Fruit fly (Drosophila melanogaster) whole organism, embryonic: ENCODE results near the gene TotA.

Source experiments
- Adf1 ChIP-seq: fragments of 200-800 bp; sonication (Bioruptor generic); IDR thresholded peaks from 2 replicates; pipeline ENCODE4 v1.3.6; 2022; ENCODE audit warnings: missing biosample characterization, missing genetic modification characterization
- CG10147 ChIP-seq: fragments of 200-800 bp; sonication (Bioruptor generic); optimal IDR thresholded peaks from 2 replicates; lab custom pipeline; 2019; ENCODE audit warnings: missing biosample characterization, mild to moderate bottlenecking, missing genetic modification characterization, moderate library complexity
- CG10267 ChIP-seq: fragments of 200-800 bp; sonication (Bioruptor generic); optimal IDR thresholded peaks from 2 replicates; lab custom pipeline; 2018; ENCODE audit warnings: missing biosample characterization, mild to moderate bottlenecking, missing genetic modification characterization, moderate library complexity
- CG12104 ChIP-seq: fragments of 200-800 bp; sonication (Bioruptor generic); optimal IDR thresholded peaks from 3 replicates; lab custom pipeline; 2016; ENCODE audit warnings: missing biosample characterization, missing genetic modification characterization
- CG1647 ChIP-seq: fragments of 200-800 bp; sonication (Bioruptor generic); optimal IDR thresholded peaks from 3 replicates; lab custom pipeline; 2016; ENCODE audit warnings: missing biosample characterization, missing genetic modification characterization
- CG17385 ChIP-seq: fragments of 200-800 bp; sonication (Bioruptor generic); optimal IDR thresholded peaks from 3 replicates; lab custom pipeline; 2018; ENCODE audit warnings: missing biosample characterization, mild to moderate bottlenecking, missing genetic modification characterization
- CG18764 ChIP-seq: fragments of 200-800 bp; sonication (Bioruptor generic); optimal IDR thresholded peaks from 3 replicates; lab custom pipeline; 2016; ENCODE audit warnings: missing biosample characterization, missing genetic modification characterization
- CG33213 ChIP-seq: fragments of 200-800 bp; sonication (Bioruptor generic); optimal IDR thresholded peaks from 3 replicates; lab custom pipeline; 2016; ENCODE audit warnings: missing biosample characterization, missing genetic modification characterization
- CG3407 ChIP-seq: fragments of 200-800 bp; sonication (Bioruptor generic); optimal IDR thresholded peaks from 2 replicates; lab custom pipeline; 2018; ENCODE audit warnings: missing biosample characterization, mild to moderate bottlenecking, missing genetic modification characterization
- CG43689 ChIP-seq: fragments of 200-800 bp; sonication (Bioruptor generic); IDR thresholded peaks from 2 replicates; pipeline ENCODE4 v1.3.6; 2022; ENCODE audit warnings: missing biosample characterization, missing genetic modification characterization
- CG4707 ChIP-seq: fragments of 200-800 bp; sonication (Bioruptor generic); optimal IDR thresholded peaks from 2 replicates; lab custom pipeline; 2018; ENCODE audit warnings: missing biosample characterization, mild to moderate bottlenecking, missing genetic modification characterization, moderate library complexity
- CG6854 ChIP-seq: fragments of 200-800 bp; sonication (Bioruptor generic); optimal IDR thresholded peaks from 3 replicates; lab custom pipeline; 2017; ENCODE audit warnings: missing biosample characterization, mild to moderate bottlenecking, missing genetic modification characterization
- CG7839 ChIP-seq: fragments of 200-800 bp; sonication (Bioruptor generic); optimal IDR thresholded peaks from 3 replicates; lab custom pipeline; 2018; ENCODE audit warnings: missing biosample characterization, mild to moderate bottlenecking, missing genetic modification characterization, moderate library complexity
- CG8089 ChIP-seq: fragments of 200-800 bp; sonication (Bioruptor generic); optimal IDR thresholded peaks from 3 replicates; lab custom pipeline; 2016; ENCODE audit warnings: missing biosample characterization, missing genetic modification characterization
- CG8478 ChIP-seq: fragments of >200 bp; optimal IDR thresholded peaks from 2 replicates; lab custom pipeline; 2018
- CrebB ChIP-seq: fragments of 200-800 bp; sonication (Bioruptor generic); optimal IDR thresholded peaks from 3 replicates; lab custom pipeline; 2018; ENCODE audit warnings: missing biosample characterization, mild to moderate bottlenecking, missing genetic modification characterization
- Dfd ChIP-seq, 2 experiments: fragments of >200 bp; optimal IDR thresholded peaks; 2 replicates each; lab custom pipeline; 2017; ENCODE audit warnings: missing biosample characterization in 2 of 2, missing genetic modification characterization in 2 of 2
- Dp ChIP-seq: fragments of 200-800 bp; sonication (Bioruptor generic); optimal IDR thresholded peaks from 2 replicates; lab custom pipeline; 2018; ENCODE audit warnings: missing biosample characterization, mild to moderate bottlenecking, missing genetic modification characterization, moderate library complexity
- E2f1 ChIP-seq: fragments of 200-800 bp; sonication (Bioruptor generic); IDR thresholded peaks from 2 replicates; pipeline ENCODE4 v1.3.6; 2022; ENCODE audit warnings: missing biosample characterization, missing genetic modification characterization
- HHEX ChIP-seq: fragments of 200-800 bp; sonication (Bioruptor generic); optimal IDR thresholded peaks from 3 replicates; lab custom pipeline; 2017; ENCODE audit warnings: missing biosample characterization, mild to moderate bottlenecking, missing genetic modification characterization, missing genetic modification reagents
- Hr3 ChIP-seq: fragments of 200-800 bp; sonication (Bioruptor generic); optimal IDR thresholded peaks from 3 replicates; lab custom pipeline; 2016; ENCODE audit warnings: missing biosample characterization, missing genetic modification characterization
- MESR4 ChIP-seq: fragments of 200-800 bp; sonication (Bioruptor generic); optimal IDR thresholded peaks from 2 replicates; lab custom pipeline; 2018; ENCODE audit warnings: missing biosample characterization, mild to moderate bottlenecking, missing genetic modification characterization, moderate library complexity
- Neu2 ChIP-seq: fragments of 200-800 bp; sonication (Bioruptor generic); optimal IDR thresholded peaks from 3 replicates; lab custom pipeline; 2016; ENCODE audit warnings: missing biosample characterization, missing genetic modification characterization, borderline replicate concordance
- Nf-YC ChIP-seq: fragments of 200-800 bp; optimal IDR thresholded peaks from 3 replicates; lab custom pipeline; 2019; ENCODE audit warnings: missing biosample characterization, mild to moderate bottlenecking, missing genetic modification characterization, moderate library complexity
- Oli ChIP-seq: fragments of 200-800 bp; sonication (Bioruptor generic); optimal IDR thresholded peaks from 2 replicates; lab custom pipeline; 2018; ENCODE audit warnings: missing biosample characterization, mild to moderate bottlenecking, missing genetic modification characterization, moderate library complexity
- Pdp1 ChIP-seq, 2 experiments: fragments of 200-800 bp; sonication (Bioruptor generic); optimal IDR thresholded peaks; 3 replicates each; lab custom pipeline; 2016; ENCODE audit warnings: missing biosample characterization in 2 of 2, missing genetic modification characterization in 2 of 2, mild to moderate bottlenecking in 1 of 2, moderate library complexity in 1 of 2
- Usf ChIP-seq: fragments of 200-800 bp; sonication (Bioruptor generic); optimal IDR thresholded peaks from 2 replicates; lab custom pipeline; 2017; ENCODE audit warnings: missing genotype, missing biosample characterization, missing genetic modification characterization
- ab ChIP-seq: fragments of 200-800 bp; sonication (Bioruptor generic); optimal IDR thresholded peaks from 2 replicates; lab custom pipeline; 2016; ENCODE audit warnings: missing biosample characterization, missing genetic modification characterization
- ap ChIP-seq: fragments of 200-800 bp; sonication (Bioruptor generic); IDR thresholded peaks from 2 replicates; pipeline ENCODE4 v1.3.6; 2022; ENCODE audit warnings: missing biosample characterization, missing genetic modification characterization
- ara ChIP-seq: fragments of 200-800 bp; sonication (Bioruptor generic); IDR thresholded peaks from 2 replicates; pipeline ENCODE4 v1.3.6; 2022; ENCODE audit warnings: missing biosample characterization, missing genetic modification characterization
- bigmax ChIP-seq: fragments of 200-800 bp; sonication (Bioruptor generic); optimal IDR thresholded peaks from 2 replicates; lab custom pipeline; 2018; ENCODE audit warnings: missing biosample characterization, mild to moderate bottlenecking, missing genetic modification characterization
- cato ChIP-seq: fragments of 200-800 bp; sonication (Bioruptor generic); optimal IDR thresholded peaks from 2 replicates; lab custom pipeline; 2016; ENCODE audit warnings: missing biosample characterization, missing genetic modification characterization, borderline replicate concordance
- danr ChIP-seq: fragments of 200-800 bp; sonication (Bioruptor generic); IDR thresholded peaks from 2 replicates; pipeline ENCODE4 v1.3.6; 2022; ENCODE audit warnings: missing biosample characterization, missing genetic modification characterization
- gce ChIP-seq: fragments of 200-800 bp; sonication (Bioruptor generic); IDR thresholded peaks from 3 replicates; pipeline ENCODE4 v1.3.6; 2022; ENCODE audit warnings: missing biosample characterization, missing genetic modification characterization
- grau ChIP-seq: fragments of 200-800 bp; optimal IDR thresholded peaks from 3 replicates; lab custom pipeline; 2019; ENCODE audit warnings: missing biosample characterization, mild to moderate bottlenecking, missing genetic modification characterization, moderate library complexity
- grn ChIP-seq: fragments of 200-800 bp; sonication (Bioruptor generic); optimal IDR thresholded peaks from 3 replicates; lab custom pipeline; 2017; ENCODE audit warnings: missing biosample characterization, missing genetic modification characterization
- inv ChIP-seq: fragments of 200-800 bp; sonication (Bioruptor generic); IDR thresholded peaks from 2 replicates; pipeline ENCODE4 v1.3.6; 2022; ENCODE audit warnings: missing biosample characterization, missing genetic modification characterization; ENCODE audit not compliant: partially characterized antibody
- jumu ChIP-seq: fragments of 200-800 bp; sonication (Bioruptor generic); optimal IDR thresholded peaks from 3 replicates; lab custom pipeline; 2016; ENCODE audit warnings: missing biosample characterization, missing genetic modification characterization
- ken ChIP-seq: fragments of 200-800 bp; sonication (Bioruptor generic); IDR thresholded peaks from 3 replicates; pipeline ENCODE4 v1.3.6; 2022; ENCODE audit warnings: missing biosample characterization, missing genetic modification characterization
- mam ChIP-seq: fragments of 200-800 bp; sonication (Bioruptor generic); optimal IDR thresholded peaks from 3 replicates; lab custom pipeline; 2016; ENCODE audit warnings: missing biosample characterization, missing genetic modification characterization
- nau ChIP-seq: fragments of 200-800 bp; sonication (Bioruptor generic); optimal IDR thresholded peaks from 3 replicates; lab custom pipeline; 2017; ENCODE audit warnings: missing biosample characterization, mild to moderate bottlenecking, missing genetic modification characterization, missing genetic modification reagents
- nerfin-1 ChIP-seq: fragments of 200-800 bp; sonication (Bioruptor generic); optimal IDR thresholded peaks from 3 replicates; lab custom pipeline; 2019; ENCODE audit warnings: missing biosample characterization, mild to moderate bottlenecking, missing genetic modification characterization, moderate library complexity
- rib ChIP-seq: fragments of 200-800 bp; sonication (Bioruptor generic); IDR thresholded peaks from 2 replicates; pipeline ENCODE4 v1.3.6; 2022; ENCODE audit warnings: missing biosample characterization, missing genetic modification characterization
- row ChIP-seq: fragments of 200-800 bp; sonication (Bioruptor generic); IDR thresholded peaks from 3 replicates; pipeline ENCODE4 v1.3.6; 2022; ENCODE audit warnings: missing biosample characterization, missing genetic modification characterization
- scrt ChIP-seq: fragments of 200-800 bp; sonication (Bioruptor generic); optimal IDR thresholded peaks from 2 replicates; lab custom pipeline; 2018; ENCODE audit warnings: missing biosample characterization, mild to moderate bottlenecking, missing genetic modification characterization, moderate library complexity
- sim ChIP-seq: fragments of 200-800 bp; sonication (Bioruptor generic); IDR thresholded peaks from 2 replicates; pipeline ENCODE4 v1.3.6; 2022; ENCODE audit warnings: missing biosample characterization, missing genetic modification characterization
- stwl ChIP-seq: fragments of 200-800 bp; sonication (Bioruptor generic); optimal IDR thresholded peaks from 3 replicates; lab custom pipeline; 2018; ENCODE audit warnings: missing biosample characterization, mild to moderate bottlenecking, missing genetic modification characterization, moderate library complexity
- tin ChIP-seq: fragments of 200-800 bp; sonication (Bioruptor generic); optimal IDR thresholded peaks from 3 replicates; lab custom pipeline; 2016; ENCODE audit warnings: missing biosample characterization, missing genetic modification characterization
- trem ChIP-seq: fragments of 200-800 bp; optimal IDR thresholded peaks from 3 replicates; lab custom pipeline; 2019; ENCODE audit warnings: missing biosample characterization, mild to moderate bottlenecking, missing genetic modification characterization, moderate library complexity
- yki ChIP-seq: fragments of >200 bp; optimal IDR thresholded peaks from 3 replicates; lab custom pipeline; 2018

The TotA gene

DNA sequence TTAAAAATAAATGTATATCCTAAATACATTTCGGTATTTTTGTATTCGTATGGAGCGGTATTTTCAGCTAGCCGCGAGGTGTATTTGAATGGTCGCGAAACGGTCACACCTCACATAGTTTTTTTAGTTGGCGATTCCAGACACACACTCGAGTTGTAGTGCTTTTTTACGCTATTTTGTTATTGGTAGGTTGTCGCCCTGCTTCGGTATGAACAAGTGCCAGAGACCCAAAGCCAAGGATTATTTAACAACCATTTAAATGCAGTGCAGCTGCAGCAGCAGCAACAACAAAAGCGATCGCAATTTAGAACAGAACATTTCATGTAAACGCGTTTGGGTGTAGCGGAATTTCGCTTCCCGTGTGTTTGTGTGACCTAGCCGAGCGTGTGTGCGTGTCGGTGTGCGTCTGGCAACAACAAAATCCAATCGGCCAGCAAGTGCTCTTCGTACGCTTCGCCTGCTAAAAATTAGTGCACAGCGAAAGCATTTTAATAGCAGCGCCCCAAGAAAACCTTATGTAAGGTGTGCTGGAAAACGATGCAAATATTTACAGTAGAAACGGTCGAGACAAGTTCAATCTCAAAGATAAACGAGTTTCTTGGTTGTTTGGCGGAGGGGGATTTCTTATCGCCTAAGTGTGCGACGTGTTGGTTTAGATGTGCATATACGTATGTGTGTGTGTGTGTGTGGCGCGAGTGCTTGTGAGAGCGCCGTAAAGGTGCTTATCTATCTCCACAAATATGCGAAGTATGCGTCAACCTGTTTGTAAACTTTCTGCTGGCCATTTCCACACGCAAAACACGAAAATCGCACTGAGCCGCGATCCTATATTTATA is 37.9 kb upstream of the TotA start, which contains the start of gene Synd (continued):
- TF ChIP-seq CG3407 (GFP tag; lab: Kevin White, UChicago), result no peak
- TF ChIP-seq CG18764 (GFP tag; lab: Kevin White, UChicago), result no peak
- peak; percentile 92 for TF ChIP-seq MESR4 (GFP tag; lab: Kevin White, UChicago)
- no peak for TF ChIP-seq gce (GFP tag; lab: Robert Waterston, UW)
- TF ChIP-seq CG43689 (GFP tag; lab: Robert Waterston, UW), result no peak
- TF ChIP-seq grau (tag; lab: Kevin White, UChicago), result peak; percentile 17
- no peak for TF ChIP-seq ara (GFP tag; lab: Robert Waterston, UW)
- no peak for TF ChIP-seq Hr3 (GFP tag; lab: Kevin White, UChicago)
- TF ChIP-seq E2f1, result no peak
- no peak for TF ChIP-seq danr (GFP tag; lab: Robert Waterston, UW)
- TF ChIP-seq mam (GFP tag; lab: Kevin White, UChicago), result no peak
- no peak for TF ChIP-seq CG1647
- peak; percentile 40 for TF ChIP-seq stwl (tag; lab: Kevin White, UChicago)
- TF ChIP-seq tin (GFP tag; lab: Kevin White, UChicago), result no peak
- TF ChIP-seq grn (GFP tag; lab: Kevin White, UChicago), result peak; percentile 28
- peak; percentile 33 for TF ChIP-seq trem
- TF ChIP-seq ab (GFP tag; lab: Kevin White, UChicago), result no peak
- no peak for TF ChIP-seq CG33213 (GFP tag; lab: Kevin White, UChicago)
- TF ChIP-seq Pdp1 (GFP tag; optimal IDR thresholded peaks at IDR 0.05; lab: Kevin White, UChicago), result peak in 1 of 2 experiments; percentile 91
- peak; percentile 54 for TF ChIP-seq CG10147
- TF ChIP-seq CG4707 (GFP tag; lab: Kevin White, UChicago), result no peak
- TF ChIP-seq rib (GFP tag; lab: Robert Waterston, UW), result no peak; the same call in 1 of the 2 replicates
- TF ChIP-seq bigmax (GFP tag; lab: Kevin White, UChicago), result no peak
- TF ChIP-seq inv, result no peak
- no peak for TF ChIP-seq CG7839 (tag; lab: Kevin White, UChicago)
- TF ChIP-seq Usf, result no peak
- no peak for TF ChIP-seq ap (GFP tag; lab: Robert Waterston, UW)
- peak; percentile 20 for TF ChIP-seq CG17385 (GFP tag; lab: Kevin White, UChicago)
- peak; percentile 31 for TF ChIP-seq CrebB (tag; lab: Kevin White, UChicago)
- no peak for TF ChIP-seq jumu (GFP tag; lab: Kevin White, UChicago)
- TF ChIP-seq Adf1 (GFP tag; lab: Robert Waterston, UW), result peak; percentile 8; the same call in 1 of the 2 replicates
- peak; percentile 32 for TF ChIP-seq CG10267 (tag; lab: Kevin White, UChicago)
- TF ChIP-seq CG8089 (GFP tag; lab: Kevin White, UChicago), result no peak
- peak; percentile 84 for TF ChIP-seq CG8478 (lab: Kevin White, UChicago)
- TF ChIP-seq yki (lab: Kevin White, UChicago), result no peak
- no peak for TF ChIP-seq CG6854 (GFP tag; lab: Kevin White, UChicago)
- TF ChIP-seq Neu2 (GFP tag; lab: Kevin White, UChicago), result no peak
- TF ChIP-seq HHEX (GFP tag; lab: Kevin White, UChicago), result no peak
- peak; percentile 99 for TF ChIP-seq nerfin-1 (tag; lab: Kevin White, UChicago)
- TF ChIP-seq Oli (tag; lab: Kevin White, UChicago), result no peak
- peak; percentile 41 for TF ChIP-seq Nf-YC (tag; lab: Kevin White, UChicago)
- no peak for TF ChIP-seq Dfd (GFP tag; optimal IDR thresholded peaks at IDR 0.05; lab: Kevin White, UChicago)
- TF ChIP-seq ken (GFP tag; lab: Robert Waterston, UW), result no peak
- peak; percentile 9 for TF ChIP-seq scrt (GFP tag; lab: Kevin White, UChicago)
- TF ChIP-seq row, result peak; percentile 46; the same call in 2 of the 3 replicates
- peak; percentile 1 for TF ChIP-seq nau (GFP tag; lab: Kevin White, UChicago)
- peak; percentile 3 for TF ChIP-seq CG12104 (GFP tag; lab: Kevin White, UChicago)
- TF ChIP-seq cato (GFP tag; lab: Kevin White, UChicago), result no peak
- TF ChIP-seq sim (GFP tag; lab: Robert Waterston, UW), result no peak
- peak; percentile 31 for TF ChIP-seq Dp
